Worm (Caenorhabditis elegans) whole organism, midembryonic: ENCODE data around the gene sru-12.

ENCODE experiments used
- T22C8.4 ChIP-seq: fragments of 200-800 bp; sonication (Bioruptor generic); IDR thresholded peaks from 2 replicates; pipeline ENCODE4 v1.3.6; 2022; ENCODE audit warnings: missing genetic modification characterization, missing compliant biosample characterization
- cog-1 ChIP-seq: sonication (generic microtip); optimal IDR thresholded peaks from 2 replicates; lab custom pipeline; 2016; ENCODE audit warnings: missing genetic modification characterization, missing compliant biosample characterization
- flt-1 ChIP-seq: fragments of 200-800 bp; sonication (Bioruptor generic); IDR thresholded peaks from 2 replicates; pipeline ENCODE4 v1.3.6; 2022; ENCODE audit warnings: missing genetic modification characterization, missing compliant biosample characterization
- klf-2 ChIP-seq: fragments of 200-800 bp; sonication (Bioruptor generic); conservative IDR thresholded peaks from 2 replicates; pipeline ENCODE4 v1.3.6; 2022; ENCODE audit warnings: missing genetic modification reagents, missing genetic modification characterization, missing compliant biosample characterization
- med-1 ChIP-seq: sonication (generic microtip); optimal IDR thresholded peaks from 2 replicates; lab custom pipeline; 2017; ENCODE audit warnings: missing genetic modification characterization, mild to moderate bottlenecking, missing compliant biosample characterization, antibody characterized with exemption, missing genetic modification reagents; ENCODE audit not compliant: insufficient read depth
- ref-1 ChIP-seq: fragments of 200-800 bp; sonication (Bioruptor generic); conservative IDR thresholded peaks from 2 replicates; pipeline ENCODE4 v1.3.6; 2022; ENCODE audit warnings: missing genetic modification reagents, missing genetic modification characterization, missing compliant biosample characterization
- tab-1 ChIP-seq: fragments of 200-800 bp; sonication (Bioruptor generic); IDR thresholded peaks from 2 replicates; pipeline ENCODE4 v1.3.6; 2022; ENCODE audit warnings: missing genetic modification characterization, missing compliant biosample characterization
- ztf-23 ChIP-seq: fragments of 200-800 bp; sonication (Bioruptor generic); IDR thresholded peaks from 2 replicates; pipeline ENCODE4 v1.3.6; 2022; ENCODE audit warnings: missing genetic modification reagents, missing genetic modification characterization, missing compliant biosample characterization
- ztf-29 ChIP-seq: fragments of 200-800 bp; sonication (Bioruptor generic); IDR thresholded peaks from 2 replicates; pipeline ENCODE4 v1.3.6; 2022; ENCODE audit warnings: missing genetic modification reagents, missing genetic modification characterization, missing compliant biosample characterization

Gene sru-12

DNA sequence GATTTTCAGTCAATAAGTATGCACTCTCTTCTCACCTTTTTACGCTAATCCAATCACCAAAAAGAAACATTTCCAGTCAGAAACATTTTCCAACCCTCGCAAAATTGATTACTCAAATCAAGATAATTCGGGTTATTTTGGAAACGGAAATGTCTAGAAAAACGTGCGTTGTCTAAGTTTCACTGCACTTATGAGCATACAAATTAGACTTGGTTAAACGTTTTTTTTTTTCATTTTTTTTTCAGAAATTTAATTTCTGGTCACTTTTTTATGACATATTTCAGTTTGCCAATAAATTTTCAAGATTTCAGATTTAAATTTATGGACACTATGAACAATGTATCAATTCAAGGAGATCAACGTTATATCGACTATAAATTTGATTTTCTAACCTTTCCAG, at the start of gene sru-12:
TSS of gene sru-12 (plus strand) at position 301 of the 400 bp plus-strand sequence.
- TF ChIP-seq T22C8.4 (GFP tag; lab: Robert Waterston, UW) (no peak), klf-2 (GFP tag; lab: Robert Waterston, UW) (no peak), ztf-23 (GFP tag; lab: Robert Waterston, UW) (no peak), tab-1 (GFP tag; lab: Robert Waterston, UW) (no peak), cog-1 (no peak), ztf-29 (GFP tag; lab: Robert Waterston, UW) (no peak), flt-1 (no peak)

- TF ChIP-seq med-1 (GFP tag; lab: Kevin White, UChicago) = no peak
- no peak for TF ChIP-seq ref-1 (GFP tag; lab: Robert Waterston, UW)
- TF ChIP-seq ztf-29 (GFP tag; lab: Robert Waterston, UW) = no peak
- no peak for TF ChIP-seq tab-1 (GFP tag; lab: Robert Waterston, UW)
- TF ChIP-seq T22C8.4 (GFP tag; lab: Robert Waterston, UW) = no peak
- no peak for TF ChIP-seq cog-1
- no peak for TF ChIP-seq klf-2 (GFP tag; lab: Robert Waterston, UW)
Measured at ce11 chrIV:13538901-13539300, 44.1 kb upstream of the sru-12 start.

DNA sequence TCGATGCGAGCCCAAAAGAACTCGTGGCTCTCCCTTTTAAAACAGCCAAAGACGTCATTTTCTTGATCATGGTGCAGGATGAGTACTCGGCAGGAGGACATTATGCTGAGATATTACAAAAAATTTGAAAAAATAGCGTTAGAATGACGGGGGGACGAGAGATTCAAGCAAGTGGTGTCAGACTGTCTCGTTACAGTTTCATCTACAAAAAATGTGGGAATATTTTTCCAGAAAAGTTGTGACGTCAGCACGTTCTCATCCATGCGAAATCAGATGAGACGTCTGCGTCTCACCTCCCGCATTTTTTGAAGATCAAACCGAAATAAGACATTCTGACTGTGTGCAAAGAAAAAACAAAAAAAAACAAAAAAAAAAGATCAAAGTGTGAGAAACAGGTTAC, 42.8 kb upstream of the sru-12 start, which contains the start of gene rsd-2:
TSS of gene rsd-2 (minus strand) at position 101 of the 400 bp plus-strand sequence.
- no peak for TF ChIP-seq tab-1 (GFP tag; lab: Robert Waterston, UW)
- no peak for TF ChIP-seq cog-1
- no peak for TF ChIP-seq ztf-23 (GFP tag; lab: Robert Waterston, UW)
- no peak for TF ChIP-seq med-1 (GFP tag; lab: Kevin White, UChicago)
- TF ChIP-seq flt-1 = no peak
- TF ChIP-seq ref-1 (GFP tag; lab: Robert Waterston, UW) = no peak
- TF ChIP-seq ztf-29 (GFP tag; lab: Robert Waterston, UW) = no peak
- no peak for TF ChIP-seq klf-2 (GFP tag; lab: Robert Waterston, UW)
- no peak for TF ChIP-seq T22C8.4 (GFP tag; lab: Robert Waterston, UW)

DNA sequence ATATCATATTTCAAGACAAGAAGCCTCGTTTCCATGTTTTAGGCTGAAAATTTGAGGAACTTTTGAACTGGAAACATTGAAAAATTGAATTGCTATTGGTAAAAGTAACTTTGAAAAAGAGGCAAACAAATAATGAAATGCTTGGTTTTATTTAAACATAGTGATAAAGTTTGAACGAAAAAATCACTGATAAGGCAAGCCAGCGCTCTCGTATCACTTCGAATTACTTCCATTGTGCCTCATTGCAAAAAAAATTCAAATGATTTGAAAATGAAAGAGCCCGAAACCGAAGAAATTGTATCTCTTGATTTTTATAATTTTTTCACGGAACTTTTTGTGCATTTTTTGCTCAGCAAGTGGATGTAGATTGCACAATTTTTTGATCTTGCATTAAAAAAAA, 34.8 kb upstream of the sru-12 start, which contains the start of gene F52G2.3:
TSS of gene F52G2.3 (minus strand) at position 43 of the 400 bp plus-strand sequence.
- TF ChIP-seq cog-1 (no peak), med-1 (GFP tag; lab: Kevin White, UChicago) (no peak), klf-2 (GFP tag; lab: Robert Waterston, UW) (no peak), tab-1 (GFP tag; lab: Robert Waterston, UW) (no peak), ref-1 (GFP tag; lab: Robert Waterston, UW) (no peak), ztf-29 (GFP tag; lab: Robert Waterston, UW) (no peak), flt-1 (no peak), T22C8.4 (GFP tag; lab: Robert Waterston, UW) (no peak), ztf-23 (GFP tag; lab: Robert Waterston, UW) (no peak)

DNA sequence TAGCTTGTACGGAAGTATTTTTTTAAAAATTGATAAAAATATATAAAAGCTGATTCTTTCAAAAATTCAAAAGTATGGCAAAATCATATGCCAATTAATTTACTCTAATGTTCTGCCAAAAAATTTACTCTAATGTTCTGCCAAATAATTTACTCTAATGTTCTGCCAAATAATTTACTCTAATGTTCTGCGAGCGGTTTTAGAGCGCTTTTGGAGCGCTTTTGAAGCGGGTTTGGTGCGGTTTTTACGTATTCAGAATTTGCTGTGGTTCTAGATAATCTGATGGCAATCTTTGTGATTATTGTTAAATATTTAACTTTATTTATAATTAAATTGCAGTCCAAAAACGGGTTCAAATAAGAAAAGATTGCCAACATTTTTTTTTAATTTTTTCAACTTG, 33.7 kb upstream of the sru-12 start:
- no peak for TF ChIP-seq tab-1 (GFP tag; lab: Robert Waterston, UW)
- TF ChIP-seq klf-2 (GFP tag; lab: Robert Waterston, UW) = no peak
- no peak for TF ChIP-seq med-1 (GFP tag; lab: Kevin White, UChicago)
- no peak for TF ChIP-seq ztf-23 (GFP tag; lab: Robert Waterston, UW)
- TF ChIP-seq ref-1 (GFP tag; lab: Robert Waterston, UW) = no peak

- TF ChIP-seq klf-2 (GFP tag; lab: Robert Waterston, UW) (no peak), med-1 (GFP tag; lab: Kevin White, UChicago) (no peak), tab-1 (GFP tag; lab: Robert Waterston, UW) (no peak), cog-1 (no peak), ztf-29 (GFP tag; lab: Robert Waterston, UW) (no peak), T22C8.4 (GFP tag; lab: Robert Waterston, UW) (no peak), ref-1 (GFP tag; lab: Robert Waterston, UW) (no peak), ztf-23 (GFP tag; lab: Robert Waterston, UW) (no peak), flt-1 (no peak)
Measured at ce11 chrIV:13554350-13554749, 28.7 kb upstream of the sru-12 start.

DNA sequence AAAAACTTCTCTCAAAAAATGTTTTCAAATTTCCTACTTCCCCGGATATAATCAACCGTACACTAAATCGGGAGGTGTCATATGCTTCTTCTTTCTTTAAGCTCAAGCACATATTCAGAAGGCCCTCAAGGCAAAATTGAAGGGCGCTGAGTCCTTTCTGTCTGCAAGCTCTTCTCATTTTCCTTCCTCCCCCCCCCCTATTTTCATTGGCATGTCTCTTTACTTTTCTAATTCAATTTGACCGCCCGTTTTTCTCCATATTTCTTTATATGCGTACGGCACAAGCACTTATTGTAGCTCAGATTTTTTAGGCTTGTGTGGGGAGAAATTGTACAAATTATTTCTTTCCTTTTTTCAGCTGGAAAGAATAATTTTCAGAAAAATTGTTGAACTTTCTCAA, 27.5 kb upstream of the sru-12 start:
- no peak for TF ChIP-seq cog-1
- no peak for TF ChIP-seq klf-2 (GFP tag; lab: Robert Waterston, UW)
- TF ChIP-seq tab-1 (GFP tag; lab: Robert Waterston, UW) = no peak
- TF ChIP-seq ref-1 (GFP tag; lab: Robert Waterston, UW) = no peak
- TF ChIP-seq med-1 (GFP tag; lab: Kevin White, UChicago) = no peak
- TF ChIP-seq T22C8.4 (GFP tag; lab: Robert Waterston, UW) = no peak
- TF ChIP-seq ztf-23 (GFP tag; lab: Robert Waterston, UW) = no peak
- no peak for TF ChIP-seq ztf-29 (GFP tag; lab: Robert Waterston, UW)
- TF ChIP-seq flt-1 = no peak

ce11 chrIV:13557393-13557792, 25.6 kb upstream of the sru-12 start:
- TF ChIP-seq ztf-29 (GFP tag; lab: Robert Waterston, UW) = no peak
- TF ChIP-seq klf-2 (GFP tag; lab: Robert Waterston, UW) = no peak
- TF ChIP-seq med-1 (GFP tag; lab: Kevin White, UChicago) = no peak
- no peak for TF ChIP-seq ref-1 (GFP tag; lab: Robert Waterston, UW)
- TF ChIP-seq tab-1 (GFP tag; lab: Robert Waterston, UW) = no peak
- TF ChIP-seq ztf-23 (GFP tag; lab: Robert Waterston, UW) = no peak
- TF ChIP-seq T22C8.4 (GFP tag; lab: Robert Waterston, UW) = no peak
- TF ChIP-seq flt-1 = no peak
- TF ChIP-seq cog-1 = no peak

DNA sequence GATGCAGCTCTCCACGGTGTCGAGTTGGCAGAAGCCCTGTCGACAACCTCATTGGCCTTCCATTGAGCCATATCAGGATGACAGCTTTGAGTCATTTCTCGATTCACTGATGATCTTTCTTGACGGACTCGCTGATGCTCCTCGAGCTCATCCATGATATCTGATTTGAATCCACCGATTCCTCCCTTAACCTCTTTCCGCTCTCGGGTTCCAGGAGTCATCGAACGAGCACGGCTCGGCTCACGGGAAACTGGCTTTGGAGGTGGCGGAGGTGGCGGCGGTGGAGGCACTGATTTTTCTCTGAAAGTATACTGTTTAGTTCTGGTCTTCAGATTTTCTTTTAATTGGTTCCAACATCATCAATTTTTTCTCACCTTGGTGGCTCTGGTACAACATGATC, 24.0 kb upstream of the sru-12 start:
- TF ChIP-seq cog-1 = no peak
- no peak for TF ChIP-seq T22C8.4 (GFP tag; lab: Robert Waterston, UW)
- TF ChIP-seq klf-2 (GFP tag; lab: Robert Waterston, UW) = no peak
- no peak for TF ChIP-seq flt-1
- TF ChIP-seq tab-1 (GFP tag; lab: Robert Waterston, UW) = no peak
- no peak for TF ChIP-seq med-1 (GFP tag; lab: Kevin White, UChicago)
- TF ChIP-seq ref-1 (GFP tag; lab: Robert Waterston, UW) = no peak
- no peak for TF ChIP-seq ztf-29 (GFP tag; lab: Robert Waterston, UW)
- no peak for TF ChIP-seq ztf-23 (GFP tag; lab: Robert Waterston, UW)
